Worm (Caenorhabditis elegans) whole organism, late embryonic: Measurements from ENCODE around the gene M01H9.2.

Source experiments
- fax-1 ChIP-seq: sonication (generic microtip); optimal IDR thresholded peaks from 2 replicates; lab custom pipeline; 2016; ENCODE audit warnings: missing genotype, missing genetic modification characterization, missing compliant biosample characterization
- rnt-1 ChIP-seq: sonication (generic microtip); optimal IDR thresholded peaks from 2 replicates; lab custom pipeline; 2016; ENCODE audit warnings: missing genetic modification characterization, missing compliant biosample characterization

ce11 chrIV:4478612-4479011 lies 15.6 kb upstream of the M01H9.2 start:
- no peak for TF ChIP-seq fax-1 (tag; lab: Kevin White, UChicago)
- no peak for TF ChIP-seq rnt-1
